Worm (Caenorhabditis elegans) whole organism, L4 larva: Measurements from ENCODE around the gene vem-1.

ENCODE experiments used
- F10B5.3 ChIP-seq: sonication (generic microtip); optimal IDR thresholded peaks from 2 replicates; lab custom pipeline; 2016; ENCODE audit warnings: mild to moderate bottlenecking, missing genetic modification characterization, missing compliant biosample characterization
- F37D6.2 ChIP-seq: sonication (generic microtip); optimal IDR thresholded peaks from 2 replicates; lab custom pipeline; 2016; ENCODE audit warnings: mild to moderate bottlenecking, missing genetic modification characterization, missing compliant biosample characterization
- F49E8.2 ChIP-seq: sonication (generic microtip); optimal IDR thresholded peaks from 2 replicates; lab custom pipeline; 2016; ENCODE audit warnings: missing compliant biosample characterization, mild to moderate bottlenecking, missing genetic modification characterization, borderline replicate concordance
- R02D3.7 ChIP-seq: fragments of 150-350 bp; sonication (generic microtip); optimal IDR thresholded peaks from 3 replicates; lab custom pipeline; 2014; ENCODE audit warnings: missing biosample characterization, missing genetic modification characterization
- T26A8.4 ChIP-seq: fragments of 200-800 bp; sonication (Bioruptor generic); IDR thresholded peaks from 2 replicates; pipeline ENCODE4 v1.3.6; 2022; ENCODE audit warnings: missing genetic modification characterization, missing compliant biosample characterization
- Y48G9A.11 ChIP-seq: fragments of 200-800 bp; sonication (Bioruptor generic); IDR thresholded peaks from 2 replicates; pipeline ENCODE4 v1.3.6; 2022; ENCODE audit warnings: missing genetic modification reagents, missing genetic modification characterization, missing compliant biosample characterization
- ZK337.2 ChIP-seq: fragments of 200-800 bp; sonication (Bioruptor generic); IDR thresholded peaks from 2 replicates; pipeline ENCODE4 v1.3.6; 2022; ENCODE audit warnings: missing genetic modification reagents, missing genetic modification characterization, missing compliant biosample characterization
- ZK546.5 ChIP-seq, 2 experiments: sonication (generic microtip); optimal IDR thresholded peaks; 2 replicates each; lab custom pipeline; 2017; ENCODE audit warnings: missing biosample characterization in 2 of 2, missing genetic modification characterization in 2 of 2
- aha-1 ChIP-seq: fragments of 150-350 bp; peaks from one replicate; lab custom pipeline; 2014; ENCODE audit warnings: missing biosample characterization, missing genetic modification characterization
- aly-2 ChIP-seq: sonication (generic microtip); optimal IDR thresholded peaks from 2 replicates; lab custom pipeline; 2018; ENCODE audit warnings: missing biosample characterization, missing genetic modification characterization
- attf-4 ChIP-seq: sonication (generic microtip); optimal IDR thresholded peaks from 3 replicates; lab custom pipeline; 2017; ENCODE audit warnings: missing biosample characterization, missing genetic modification characterization
- ceh-28 ChIP-seq: fragments of 150-350 bp; optimal IDR thresholded peaks from 2 replicates; lab custom pipeline; 2014; ENCODE audit warnings: missing biosample characterization, missing genetic modification reagents, missing genetic modification characterization
- ceh-32 ChIP-seq: sonication (generic microtip); optimal IDR thresholded peaks from 2 replicates; lab custom pipeline; 2016; ENCODE audit warnings: mild to moderate bottlenecking, missing genetic modification characterization, missing compliant biosample characterization; ENCODE audit not compliant: poor library complexity
- cey-2 ChIP-seq: sonication (generic microtip); optimal IDR thresholded peaks from 3 replicates; lab custom pipeline; 2017; ENCODE audit warnings: missing genetic modification characterization, mild to moderate bottlenecking, missing compliant biosample characterization, antibody characterized with exemption, borderline replicate concordance; ENCODE audit not compliant: insufficient read depth
- ctbp-1 ChIP-seq: fragments of 200-800 bp; sonication (Bioruptor generic); IDR thresholded peaks from 2 replicates; pipeline ENCODE4 v1.3.6; 2022; ENCODE audit warnings: missing genetic modification reagents, missing genetic modification characterization, missing compliant biosample characterization
- daf-16 ChIP-seq, 3 experiments: sonication (generic microtip); optimal IDR thresholded peaks; 2 replicates each; lab custom pipeline; 2016 to 2017; ENCODE audit warnings: missing genetic modification characterization in 3 of 3, missing genetic modification reagents in 3 of 3, mild to moderate bottlenecking in 2 of 3, missing compliant biosample characterization in 2 of 3, missing biosample characterization in 1 of 3, moderate library complexity in 1 of 3
- dmd-9 ChIP-seq: fragments of 200-800 bp; sonication (Bioruptor generic); IDR thresholded peaks from 2 replicates; pipeline ENCODE4 v1.3.6; 2022; ENCODE audit warnings: missing genetic modification reagents, missing genetic modification characterization, missing compliant biosample characterization
- dpl-1 ChIP-seq: fragments of 150-350 bp; optimal IDR thresholded peaks from 2 replicates; lab custom pipeline; 2014; ENCODE audit warnings: missing biosample characterization, missing genetic modification reagents, missing genetic modification characterization
- dve-1 ChIP-seq: sonication (generic microtip); optimal IDR thresholded peaks from 2 replicates; lab custom pipeline; 2017; ENCODE audit warnings: antibody characterized with exemption, mild to moderate bottlenecking, missing genetic modification characterization, missing compliant biosample characterization; ENCODE audit not compliant: insufficient read depth
- egl-43 ChIP-seq: fragments of 200-800 bp; sonication (Bioruptor generic); IDR thresholded peaks from 2 replicates; pipeline ENCODE4 v1.3.6; 2022; ENCODE audit warnings: missing genetic modification reagents, missing genetic modification characterization, missing compliant biosample characterization
- fos-1 ChIP-seq: fragments of 150-350 bp; optimal IDR thresholded peaks from 2 replicates; lab custom pipeline; 2014; ENCODE audit warnings: missing biosample characterization, missing genetic modification characterization
- hlh-30 ChIP-seq: sonication (generic microtip); optimal IDR thresholded peaks from 2 replicates; lab custom pipeline; 2017; ENCODE audit warnings: antibody characterized with exemption, mild to moderate bottlenecking, missing genetic modification characterization, missing compliant biosample characterization; ENCODE audit not compliant: insufficient read depth
- hmg-1.1 ChIP-seq: fragments of 200-800 bp; sonication (Bioruptor generic); IDR thresholded peaks from 2 replicates; pipeline ENCODE4 v1.3.6; 2022; ENCODE audit warnings: missing genetic modification reagents, missing genetic modification characterization, missing compliant biosample characterization
- mep-1 ChIP-seq: fragments of 150-350 bp; sonication (generic microtip); optimal IDR thresholded peaks from 3 replicates; lab custom pipeline; 2014; ENCODE audit warnings: missing biosample characterization, missing genetic modification characterization
- mxl-3 ChIP-seq: fragments of 200-800 bp; sonication (Bioruptor generic); optimal IDR thresholded peaks from 2 replicates; lab custom pipeline; 2018; ENCODE audit warnings: mild to moderate bottlenecking, missing genetic modification characterization, missing compliant biosample characterization
- nhr-11 ChIP-seq: fragments of 150-350 bp; optimal IDR thresholded peaks from 2 replicates; lab custom pipeline; 2014; ENCODE audit warnings: missing biosample characterization, missing genetic modification characterization
- nhr-111 ChIP-seq: fragments of 200-800 bp; sonication (Bioruptor generic); optimal IDR thresholded peaks from 2 replicates; lab custom pipeline; 2018; ENCODE audit warnings: mild to moderate bottlenecking, missing genetic modification characterization, missing compliant biosample characterization
- nhr-25 ChIP-seq: sonication (generic microtip); optimal IDR thresholded peaks from 2 replicates; lab custom pipeline; 2017; ENCODE audit warnings: missing genetic modification characterization, mild to moderate bottlenecking, missing compliant biosample characterization, antibody characterized with exemption, moderate library complexity, borderline replicate concordance; ENCODE audit not compliant: insufficient read depth
- nhr-28 ChIP-seq: fragments of 150-350 bp; optimal IDR thresholded peaks from 2 replicates; lab custom pipeline; 2014; ENCODE audit warnings: missing biosample characterization, missing genetic modification characterization
- nhr-42 ChIP-seq: fragments of 200-800 bp; sonication (Bioruptor generic); IDR thresholded peaks from 2 replicates; pipeline ENCODE4 v1.3.6; 2022; ENCODE audit warnings: missing genetic modification characterization, missing compliant biosample characterization
- nhr-48 ChIP-seq: sonication (generic microtip); optimal IDR thresholded peaks from 2 replicates; lab custom pipeline; 2016; ENCODE audit warnings: mild to moderate bottlenecking, missing genetic modification characterization, missing compliant biosample characterization
- nhr-76 ChIP-seq: fragments of 150-350 bp; optimal IDR thresholded peaks from 2 replicates; lab custom pipeline; 2014; ENCODE audit warnings: missing biosample characterization, missing genetic modification characterization
- nhr-77 ChIP-seq: fragments of 150-350 bp; optimal IDR thresholded peaks from 2 replicates; lab custom pipeline; 2014; ENCODE audit warnings: missing biosample characterization, missing genetic modification characterization
- php-3 ChIP-seq: fragments of 200-800 bp; sonication (Bioruptor generic); IDR thresholded peaks from 2 replicates; pipeline ENCODE4 v1.3.6; 2022; ENCODE audit warnings: missing genetic modification reagents, missing genetic modification characterization, missing compliant biosample characterization
- rbr-2 ChIP-seq: sonication (generic microtip); optimal IDR thresholded peaks from 2 replicates; lab custom pipeline; 2016; ENCODE audit warnings: missing genotype, missing genetic modification characterization, missing compliant biosample characterization
- saeg-2 ChIP-seq: fragments of 200-800 bp; sonication (Bioruptor generic); IDR thresholded peaks from 2 replicates; pipeline ENCODE4 v1.3.6; 2022; ENCODE audit warnings: missing genetic modification reagents, missing genetic modification characterization, missing compliant biosample characterization
- sdz-12 ChIP-seq: fragments of 200-800 bp; sonication (Bioruptor generic); optimal IDR thresholded peaks from 2 replicates; lab custom pipeline; 2018; ENCODE audit warnings: mild to moderate bottlenecking, missing genetic modification characterization, missing compliant biosample characterization
- set-16 ChIP-seq: fragments of 200-800 bp; sonication (Bioruptor generic); IDR thresholded peaks from 2 replicates; pipeline ENCODE4 v1.3.6; 2022; ENCODE audit warnings: missing genetic modification reagents, missing genetic modification characterization, missing compliant biosample characterization
- snpc-4 ChIP-seq: fragments of 150-350 bp; optimal IDR thresholded peaks from 2 replicates; lab custom pipeline; 2014; ENCODE audit warnings: missing biosample characterization, missing genetic modification characterization
- spr-3 ChIP-seq: fragments of 200-800 bp; sonication (Bioruptor generic); optimal IDR thresholded peaks from 2 replicates; lab custom pipeline; 2018; ENCODE audit warnings: mild to moderate bottlenecking, missing genetic modification characterization, missing compliant biosample characterization
- tra-1 ChIP-seq: fragments of 200-800 bp; sonication (Bioruptor generic); IDR thresholded peaks from 2 replicates; pipeline ENCODE4 v1.3.6; 2022; ENCODE audit warnings: missing genetic modification reagents, missing genetic modification characterization, missing compliant biosample characterization
- unc-130 ChIP-seq: sonication (generic microtip); optimal IDR thresholded peaks from 2 replicates; lab custom pipeline; 2016; ENCODE audit warnings: missing genetic modification reagents, missing genetic modification characterization, missing compliant biosample characterization
- unc-39 ChIP-seq: sonication (generic microtip); optimal IDR thresholded peaks from 2 replicates; lab custom pipeline; 2017; ENCODE audit warnings: missing biosample characterization, missing genetic modification characterization
- unc-62 ChIP-seq, 3 experiments: fragments of 150-350 bp in 1 of 3; sonication (generic microtip); optimal IDR thresholded peaks in 2 of 3; peaks in 1 of 3; 1 replicate in 1 of 3; 2 replicates in 2 of 3; lab custom pipeline; 2014 to 2017; ENCODE audit warnings: missing biosample characterization in 3 of 3, missing genetic modification characterization in 3 of 3, missing genetic modification reagents in 3 of 3, missing genotype in 1 of 3
- zip-11 ChIP-seq: fragments of 200-800 bp; sonication (Bioruptor generic); IDR thresholded peaks from 2 replicates; pipeline ENCODE4 v1.3.6; 2022; ENCODE audit warnings: missing genetic modification characterization, missing compliant biosample characterization
- zip-2 ChIP-seq: fragments of 150-350 bp; optimal IDR thresholded peaks from 2 replicates; lab custom pipeline; 2014; ENCODE audit warnings: missing biosample characterization, missing genetic modification characterization

Gene vem-1

ce11 chrX:8083330-8083729 lies 5.0 kb downstream of the vem-1 start:
- TF ChIP-seq daf-16 (GFP tag; optimal IDR thresholded peaks at IDR 0.05; lab: Kevin White, UChicago) (no peak), daf-16 (tag; optimal IDR thresholded peaks at IDR 0.05; lab: Kevin White, UChicago) (peak; percentile 54), zip-2 (tag; lab: Kevin White, UChicago) (peak; percentile 20), unc-130 (GFP tag; lab: Kevin White, UChicago) (no peak), php-3 (GFP tag; lab: Robert Waterston, UW) (peak; percentile 74), aly-2 (tag; lab: Kevin White, UChicago) (no peak)

- TF ChIP-seq ctbp-1, result no peak
- peak; percentile 92 for TF ChIP-seq aha-1 (tag; lab: Kevin White, UChicago)
- no peak for TF ChIP-seq dve-1
- TF ChIP-seq, all 104 proteins: peak for 1
Measured at ce11 chrX:8082703-8083102, 5.7 kb downstream of the vem-1 start.

ce11 chrX:8078899-8079298 lies 9.5 kb downstream of the vem-1 start:
- TF ChIP-seq nhr-76 (tag; lab: Kevin White, UChicago) (no peak), dve-1 (peak; percentile 55), fos-1 (tag; lab: Kevin White, UChicago) (no peak), nhr-11 (tag; lab: Kevin White, UChicago) (no peak), php-3 (GFP tag; lab: Robert Waterston, UW) (0 out of 2 replicates have a peak, but pooled peaks have one; percentile 17), rbr-2 (no peak), ZK546.5 (tag; optimal IDR thresholded peaks at IDR 0.05; lab: Kevin White, UChicago) (no peak), cey-2 (tag; lab: Kevin White, UChicago) (no peak), set-16 (GFP tag; lab: Robert Waterston, UW) (no peak), nhr-48 (tag; lab: Kevin White, UChicago) (no peak), spr-3 (GFP tag; lab: Kevin White, UChicago) (no peak), F10B5.3 (no peak), R02D3.7 (tag; lab: Kevin White, UChicago) (no peak), egl-43 (no peak), nhr-111 (no peak), aly-2 (tag; lab: Kevin White, UChicago) (no peak), snpc-4 (tag; lab: Kevin White, UChicago) (no peak), dmd-9 (GFP tag; lab: Robert Waterston, UW) (no peak), nhr-28 (no peak), saeg-2 (GFP tag; lab: Robert Waterston, UW) (no peak), nhr-77 (tag; lab: Kevin White, UChicago) (no peak), T26A8.4 (GFP tag; lab: Robert Waterston, UW) (no peak), ZK337.2 (no peak), nhr-42 (GFP tag; lab: Robert Waterston, UW) (no peak), F37D6.2 (tag; lab: Kevin White, UChicago) (no peak), F49E8.2 (tag; lab: Kevin White, UChicago) (no peak), Y48G9A.11 (GFP tag; lab: Robert Waterston, UW) (no peak), unc-39 (tag; lab: Kevin White, UChicago) (no peak), sdz-12 (GFP tag; lab: Kevin White, UChicago) (no peak), ceh-28 (tag; lab: Kevin White, UChicago) (no peak), hlh-30 (tag; lab: Kevin White, UChicago) (no peak), attf-4 (no peak), daf-16 (GFP tag; optimal IDR thresholded peaks at IDR 0.05; lab: Kevin White, UChicago) (no peak), daf-16 (tag; optimal IDR thresholded peaks at IDR 0.05; lab: Kevin White, UChicago) (peak; percentile 81), zip-11 (GFP tag; lab: Robert Waterston, UW) (no peak), unc-62 (GFP tag; optimal IDR thresholded peaks at IDR 0.05 in 1 of 2; lab: Kevin White, UChicago) (peak in 1 of 2 experiments; percentile 7), unc-62 (tag; optimal IDR thresholded peaks at IDR 0.05; lab: Kevin White, UChicago) (no peak), dpl-1 (no peak), mxl-3 (GFP tag; lab: Kevin White, UChicago) (no peak), mep-1 (tag; lab: Kevin White, UChicago) (no peak), hmg-1.1 (no peak), tra-1 (no peak), ceh-32 (no peak), nhr-25 (no peak)
